Worm (Caenorhabditis elegans): ENCODE measurements around the gene srh-218.

DNA sequence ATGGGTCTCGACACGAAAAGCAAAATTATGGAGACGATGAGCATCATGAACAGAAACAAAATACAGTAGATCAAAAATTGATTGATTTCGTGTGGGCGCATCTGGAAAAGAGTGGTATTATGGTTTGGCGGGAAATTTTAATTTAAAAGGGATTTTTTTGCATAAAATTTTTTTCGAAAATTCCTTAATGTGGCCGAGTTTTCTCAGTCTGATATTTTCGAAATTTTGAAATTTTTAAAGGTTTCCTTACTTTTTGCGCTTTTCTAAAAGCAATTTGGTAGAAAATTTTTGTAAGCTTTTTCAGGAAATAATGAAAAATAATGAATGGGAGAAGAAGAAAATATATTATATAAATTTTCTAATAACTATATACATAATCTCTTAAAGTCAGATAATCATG, 40.1 kb downstream of the srh-218 start, which contains the start of gene F21A3.2:
- TF ChIP-seq flt-1 (GFP tag; IDR thresholded peaks at IDR 0.05) (no peak), cog-1 (tag; optimal IDR thresholded peaks at IDR 0.05) (no peak), tab-1 (GFP tag; IDR thresholded peaks at IDR 0.05) (no peak), ztf-23 (GFP tag; IDR thresholded peaks at IDR 0.05) (no peak), ref-1 (GFP tag; conservative IDR thresholded peaks at IDR 0.05) (no peak), ztf-29 (GFP tag; IDR thresholded peaks at IDR 0.05) (no peak), T22C8.4 (GFP tag; IDR thresholded peaks at IDR 0.05) (no peak), med-1 (GFP tag; optimal IDR thresholded peaks at IDR 0.05; ENCODE audit: insufficient read depth) (no peak)
